Worm (Caenorhabditis elegans) whole organism, late embryonic: ENCODE measurements around the gene pfut-1.

Experiments
- ahr-1 ChIP-seq: sonication (generic microtip); optimal IDR thresholded peaks from 2 replicates; lab custom pipeline; 2016; ENCODE audit warnings: missing genetic modification characterization, missing compliant biosample characterization
- ama-1 ChIP-seq: fragments of 150-350 bp; optimal IDR thresholded peaks from 2 replicates; lab custom pipeline; 2014
- ceh-22 ChIP-seq: sonication (generic microtip); optimal IDR thresholded peaks from 2 replicates; lab custom pipeline; 2017; ENCODE audit warnings: missing biosample characterization, missing genetic modification characterization
- ceh-34 ChIP-seq: sonication (generic microtip); optimal IDR thresholded peaks from 2 replicates; lab custom pipeline; 2016; ENCODE audit warnings: mild to moderate bottlenecking, missing genetic modification characterization, missing compliant biosample characterization
- ceh-6 ChIP-seq: fragments of 200-800 bp; sonication (Bioruptor generic); optimal IDR thresholded peaks from 2 replicates; lab custom pipeline; 2018; ENCODE audit warnings: mild to moderate bottlenecking, missing genetic modification characterization, missing compliant biosample characterization
- dve-1 ChIP-seq: sonication (generic microtip); optimal IDR thresholded peaks from 2 replicates; lab custom pipeline; 2017; ENCODE audit warnings: antibody characterized with exemption, mild to moderate bottlenecking, missing genetic modification characterization, missing compliant biosample characterization
- gmeb-2 ChIP-seq: sonication (generic microtip); optimal IDR thresholded peaks from 2 replicates; lab custom pipeline; 2016; ENCODE audit warnings: missing genetic modification characterization, inconsistent platforms, missing compliant biosample characterization
- hlh-30 ChIP-seq: sonication (generic microtip); optimal IDR thresholded peaks from 2 replicates; lab custom pipeline; 2017; ENCODE audit warnings: antibody characterized with exemption, missing genetic modification characterization, missing compliant biosample characterization; ENCODE audit not compliant: insufficient read depth
- pha-4 ChIP-seq: fragments of 150-350 bp; optimal IDR thresholded peaks from 2 replicates; lab custom pipeline; 2018; ENCODE audit warnings: missing biosample characterization, missing genetic modification reagents, missing genetic modification characterization
- rnt-1 ChIP-seq: sonication (generic microtip); optimal IDR thresholded peaks from 2 replicates; lab custom pipeline; 2016; ENCODE audit warnings: missing genetic modification characterization, missing compliant biosample characterization
- sox-2 ChIP-seq: fragments of 200-800 bp; sonication (Bioruptor generic); IDR thresholded peaks from 2 replicates; pipeline ENCODE4 v1.3.6; 2022; ENCODE audit warnings: missing genetic modification reagents, missing genetic modification characterization, missing compliant biosample characterization
- sox-4 ChIP-seq: sonication (generic microtip); optimal IDR thresholded peaks from 2 replicates; lab custom pipeline; 2017; ENCODE audit warnings: mild to moderate bottlenecking, missing genetic modification characterization, inconsistent platforms, missing compliant biosample characterization
- syd-9 ChIP-seq: sonication (generic microtip); optimal IDR thresholded peaks from 2 replicates; lab custom pipeline; 2016; ENCODE audit warnings: mild to moderate bottlenecking, missing genetic modification characterization, moderate library complexity, missing compliant biosample characterization
- unc-55 ChIP-seq: sonication (generic microtip); optimal IDR thresholded peaks from 2 replicates; lab custom pipeline; 2017; ENCODE audit warnings: missing biosample characterization, missing genetic modification reagents, missing genetic modification characterization

ce11 chrX:3159542-3159941 lies 6.1 kb upstream of the pfut-1 start, which contains the start of gene gcc-1:
- TF ChIP-seq sox-2 (GFP tag; lab: Robert Waterston, UW) (no peak), dve-1 (tag; lab: Kevin White, UChicago) (no peak), pha-4 (no peak), unc-55 (GFP tag; lab: Kevin White, UChicago) (no peak), ceh-6 (GFP tag; lab: Kevin White, UChicago) (no peak), syd-9 (tag; lab: Kevin White, UChicago) (no peak), ceh-22 (no peak), gmeb-2 (no peak), ahr-1 (no peak), ceh-34 (tag; lab: Kevin White, UChicago) (no peak), sox-4 (tag; lab: Kevin White, UChicago) (no peak), rnt-1 (tag; lab: Kevin White, UChicago) (no peak), ama-1 (lab: Kevin White, UChicago) (no peak), hlh-30 (no peak)
